Fruit fly (Drosophila melanogaster): ENCODE results near the gene Mt2.

Gene Mt2

dm6 chr2L:12063035-12063434, 33.3 kb upstream of the Mt2 start, which contains the start of gene Rab3-GAP (continued):
- 0 out of 2 replicates have a peak, but pooled peaks have one; percentile 7 for TF ChIP-seq ara (GFP tag; IDR thresholded peaks at IDR 0.05)
- no peak for TF ChIP-seq CG17328 (GFP tag; IDR thresholded peaks at IDR 0.05)
- TF ChIP-seq CG14667 (GFP tag; IDR thresholded peaks at IDR 0.05) = no peak
- peak; percentile 43 for TF ChIP-seq CG18262 (tag; optimal IDR thresholded peaks at IDR 0.05)
- peak; percentile 37; the same call in 1 of the 2 replicates for TF ChIP-seq amos (GFP tag; IDR thresholded peaks at IDR 0.05; ENCODE audit: partially characterized antibody)
- peak; percentile 97 for TF ChIP-seq Sry-β (GFP tag; optimal IDR thresholded peaks at IDR 0.05)
- TF ChIP-seq Chrac-16 (GFP tag; optimal IDR thresholded peaks at IDR 0.05) = peak; percentile 29
- no peak for TF ChIP-seq CG32532 (GFP tag; IDR thresholded peaks at IDR 0.05)
- TF ChIP-seq CG1603 (tag; optimal IDR thresholded peaks at IDR 0.05) = peak; percentile 59
- peak; percentile 60 for TF ChIP-seq Fer1 (GFP tag; optimal IDR thresholded peaks at IDR 0.05)
- TF ChIP-seq wdn (GFP tag; IDR thresholded peaks at IDR 0.05) = no peak
- no peak for TF ChIP-seq gro (GFP tag; optimal IDR thresholded peaks at IDR 0.05)
- no peak for TF ChIP-seq slp2 (GFP tag; optimal IDR thresholded peaks at IDR 0.05)
- peak; percentile 29 for TF ChIP-seq CG30403 (GFP tag; optimal IDR thresholded peaks at IDR 0.05)
- TF ChIP-seq Lim3 (GFP tag; IDR thresholded peaks at IDR 0.05) = no peak
- no peak for TF ChIP-seq lov (optimal IDR thresholded peaks at IDR 0.05)
- TF ChIP-seq lov (GFP tag; IDR thresholded peaks at IDR 0.05) = no peak
- no peak for TF ChIP-seq toy (GFP tag; IDR thresholded peaks at IDR 0.05)
- no peak for TF ChIP-seq eve (GFP tag; optimal IDR thresholded peaks at IDR 0.05)
- TF ChIP-seq CG30020 (tag; optimal IDR thresholded peaks at IDR 0.05) = peak; percentile 26
- TF ChIP-seq usp (GFP tag; optimal IDR thresholded peaks at IDR 0.05) = no peak
- TF ChIP-seq corto (GFP tag; optimal IDR thresholded peaks at IDR 0.05) = no peak
- TF ChIP-seq CG6791 (GFP tag; IDR thresholded peaks at IDR 0.05; ENCODE audit: partially characterized antibody) = peak; percentile 45; the same call in 1 of the 3 replicates
- TF ChIP-seq sens (GFP tag) = peak; percentile 87
- TF ChIP-seq kni (GFP tag; optimal IDR thresholded peaks at IDR 0.05) = no peak
- no peak for TF ChIP-seq CG6175 (GFP tag; IDR thresholded peaks at IDR 0.05)
- peak; percentile 78 for TF ChIP-seq trem (tag; optimal IDR thresholded peaks at IDR 0.05)
- TF ChIP-seq tup (GFP tag; optimal IDR thresholded peaks at IDR 0.05) = no peak
- no peak for TF ChIP-seq CG5953 (GFP tag; IDR thresholded peaks at IDR 0.05)
- no peak for TF ChIP-seq CG12104 (GFP tag; optimal IDR thresholded peaks at IDR 0.05)
- TF ChIP-seq CG13624 (GFP tag; optimal IDR thresholded peaks at IDR 0.05) = peak; percentile 1
- TF ChIP-seq CG15269 (tag; optimal IDR thresholded peaks at IDR 0.05) = no peak
- TF ChIP-seq CG3838 (GFP tag; optimal IDR thresholded peaks at IDR 0.05) = no peak
- no peak for TF ChIP-seq luna (GFP tag; optimal IDR thresholded peaks at IDR 0.05)
- no peak for TF ChIP-seq E2f1 (GFP tag; IDR thresholded peaks at IDR 0.05)
- TF ChIP-seq CG18011 (GFP tag; optimal IDR thresholded peaks at IDR 0.05) = no peak
- TF ChIP-seq dysf (GFP tag; IDR thresholded peaks at IDR 0.05) = no peak; the same call in 2 of the 3 replicates
- peak; percentile 34 for TF ChIP-seq CG12942 (GFP tag; optimal IDR thresholded peaks at IDR 0.05)
- TF ChIP-seq Hr39 (optimal IDR thresholded peaks at IDR 0.05) = no peak
- no peak for TF ChIP-seq Hr78 (GFP tag; optimal IDR thresholded peaks at IDR 0.05)
- no peak for TF ChIP-seq pb (GFP tag; optimal IDR thresholded peaks at IDR 0.05)
- no peak for TF ChIP-seq CG1529 (GFP tag; optimal IDR thresholded peaks at IDR 0.05)
- no peak for TF ChIP-seq CG6654 (GFP tag; optimal IDR thresholded peaks at IDR 0.05)
- no peak for TF ChIP-seq Eip74EF (GFP tag; optimal IDR thresholded peaks at IDR 0.05)
- TF ChIP-seq so (GFP tag; IDR thresholded peaks at IDR 0.05) = no peak
- TF ChIP-seq Lpt (GFP tag; optimal IDR thresholded peaks at IDR 0.05) = no peak
- no peak for TF ChIP-seq peb (GFP tag; IDR thresholded peaks at IDR 0.05)
- TF ChIP-seq CG7271 (tag; optimal IDR thresholded peaks at IDR 0.05) = no peak
- TF ChIP-seq MBD-R2 (GFP tag; IDR thresholded peaks at IDR 0.05) = peak; percentile 82
- peak; percentile 95 for TF ChIP-seq scrt (GFP tag; optimal IDR thresholded peaks at IDR 0.05)
- no peak for TF ChIP-seq Awh (GFP tag; IDR thresholded peaks at IDR 0.05)
- peak; percentile 51 for TF ChIP-seq nmo (GFP tag; optimal IDR thresholded peaks at IDR 0.05)
- no peak for TF ChIP-seq CG11723 (GFP tag; optimal IDR thresholded peaks at IDR 0.05)
